Worm (Caenorhabditis elegans): ENCODE measurements around the gene cpsf-2.

- TF ChIP-seq mes-4 (tag; optimal IDR thresholded peaks at IDR 0.05) (no peak), snpc-4 (GFP tag; optimal IDR thresholded peaks at IDR 0.05) (no peak), snpc-4 (tag; optimal IDR thresholded peaks at IDR 0.05) (no peak), dpff-1 (tag; optimal IDR thresholded peaks at IDR 0.05) (no peak), Y56A3A.18 (GFP tag; IDR thresholded peaks at IDR 0.05) (no peak), F10E7.11 (tag; optimal IDR thresholded peaks at IDR 0.05) (no peak)
Observed at ce11 chrV:7194818-7195217, 15.8 kb downstream of the cpsf-2 start.
